In the genomic region with DNA sequence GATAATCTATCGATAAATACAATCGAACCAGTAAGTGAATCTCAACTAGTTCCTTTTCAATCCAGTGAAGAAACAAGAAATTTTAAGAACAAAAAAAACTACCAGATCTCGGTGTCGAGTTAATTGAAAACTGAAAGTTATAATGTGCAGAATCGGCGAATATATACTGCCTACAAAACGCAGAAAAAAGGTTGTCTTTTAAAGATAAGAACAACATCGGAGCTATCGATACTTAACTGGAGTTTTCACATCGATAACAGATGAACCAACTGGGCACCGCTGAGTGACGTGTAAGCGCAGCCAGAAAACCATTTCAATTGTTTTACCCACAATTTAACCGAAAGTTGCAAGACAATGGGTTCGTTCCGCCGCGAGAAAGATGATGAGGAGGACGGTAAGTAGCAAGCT, we compare ENCODE assay signal across 1 fruit fly cellular context.
TF ChIP-seq lines count a peak whose summit lies in the region.

A gene (plus strand): TSS at position 259 of the 408 bp plus-strand sequence.

TF ChIP-seq in whole organism, embryonic, 481 proteins besides CTCF, POLR2A, EP300 and RAD21 (continued from another document and continues in another):
- TF ChIP-seq pan (optimal IDR thresholded peaks at IDR 0.05; lab: Kevin White, UChicago) (no peak), pan (GFP tag; optimal IDR thresholded peaks at IDR 0.05 in 1 of 2, IDR thresholded peaks at IDR 0.05 in 1 of 2) (no peak), CG4328 (GFP tag; optimal IDR thresholded peaks at IDR 0.05; lab: Kevin White, UChicago) (no peak), wor (GFP tag; IDR thresholded peaks at IDR 0.05; lab: Robert Waterston, UW) (no peak), Tbp (GFP tag; optimal IDR thresholded peaks at IDR 0.05; lab: Kevin White, UChicago) (no peak), HmgD (GFP tag; optimal IDR thresholded peaks at IDR 0.05; lab: Kevin White, UChicago) (peak; percentile 17), CG10267 (tag; optimal IDR thresholded peaks at IDR 0.05; lab: Kevin White, UChicago) (no peak), crp (GFP tag; optimal IDR thresholded peaks at IDR 0.05; lab: Kevin White, UChicago) (no peak), kay (GFP tag; optimal IDR thresholded peaks at IDR 0.05; lab: Kevin White, UChicago) (peak; percentile 34), Dip3 (GFP tag; optimal IDR thresholded peaks at IDR 0.05; lab: Kevin White, UChicago) (no peak), HLH54F (GFP tag; optimal IDR thresholded peaks at IDR 0.05; lab: Kevin White, UChicago) (no peak), Bdp1 (GFP tag; optimal IDR thresholded peaks at IDR 0.05; lab: Kevin White, UChicago) (no peak), BtbVII (GFP tag; optimal IDR thresholded peaks at IDR 0.05; lab: Kevin White, UChicago) (no peak), Sox100B (GFP tag; optimal IDR thresholded peaks at IDR 0.05; lab: Kevin White, UChicago) (no peak), CG10209 (GFP tag; optimal IDR thresholded peaks at IDR 0.05; lab: Kevin White, UChicago) (no peak), CrebB (tag; optimal IDR thresholded peaks at IDR 0.05; lab: Kevin White, UChicago) (no peak), peb (GFP tag; IDR thresholded peaks at IDR 0.05; lab: Robert Waterston, UW) (no peak), CG17802 (tag; optimal IDR thresholded peaks at IDR 0.05; lab: Kevin White, UChicago) (no peak), fd64A (GFP tag; optimal IDR thresholded peaks at IDR 0.05; lab: Kevin White, UChicago) (no peak), Dfd (GFP tag; optimal IDR thresholded peaks at IDR 0.05; lab: Kevin White, UChicago) (no peak), Eip74EF (GFP tag; optimal IDR thresholded peaks at IDR 0.05; lab: Kevin White, UChicago) (no peak), Max (GFP tag; optimal IDR thresholded peaks at IDR 0.05; lab: Kevin White, UChicago) (no peak), Sry-δ (GFP tag; optimal IDR thresholded peaks at IDR 0.05; lab: Kevin White, UChicago) (peak; percentile 83), tna (GFP tag; IDR thresholded peaks at IDR 0.05; lab: Robert Waterston, UW; ENCODE audit: partially characterized antibody) (peak; percentile 91), usp (GFP tag; optimal IDR thresholded peaks at IDR 0.05; lab: Kevin White, UChicago) (no peak), bigmax (GFP tag; optimal IDR thresholded peaks at IDR 0.05; lab: Kevin White, UChicago) (no peak), dysf (GFP tag; IDR thresholded peaks at IDR 0.05; lab: Robert Waterston, UW) (no peak), wdn (GFP tag; IDR thresholded peaks at IDR 0.05; lab: Robert Waterston, UW) (no peak), Oaz (GFP tag; IDR thresholded peaks at IDR 0.05; lab: Robert Waterston, UW) (no peak), CG3065 (GFP tag; optimal IDR thresholded peaks at IDR 0.05; lab: Kevin White, UChicago) (no peak), unc-4 (GFP tag; IDR thresholded peaks at IDR 0.05; lab: Robert Waterston, UW; ENCODE audit: partially characterized antibody) (peak; percentile 94), CG14050 (GFP tag; IDR thresholded peaks at IDR 0.05; lab: Robert Waterston, UW) (no peak), CG11456 (GFP tag; IDR thresholded peaks at IDR 0.05; lab: Robert Waterston, UW) (no peak), CG7786 (GFP tag; optimal IDR thresholded peaks at IDR 0.05; lab: Kevin White, UChicago) (no peak), Bgb (GFP tag; IDR thresholded peaks at IDR 0.05; lab: Robert Waterston, UW; ENCODE audit: partially characterized antibody) (peak; percentile 85), org-1 (GFP tag; optimal IDR thresholded peaks at IDR 0.05; lab: Kevin White, UChicago) (no peak), CG6813 (GFP tag; optimal IDR thresholded peaks at IDR 0.05; lab: Kevin White, UChicago) (no peak), scrt (GFP tag; optimal IDR thresholded peaks at IDR 0.05; lab: Kevin White, UChicago) (no peak), CG10654 (GFP tag; optimal IDR thresholded peaks at IDR 0.05; lab: Kevin White, UChicago) (no peak), Sox102F (GFP tag; optimal IDR thresholded peaks at IDR 0.05; lab: Kevin White, UChicago) (no peak), CG18011 (GFP tag; optimal IDR thresholded peaks at IDR 0.05; lab: Kevin White, UChicago) (no peak), Mrtf (GFP tag; IDR thresholded peaks at IDR 0.05; lab: Robert Waterston, UW) (no peak), CG16815 (GFP tag; optimal IDR thresholded peaks at IDR 0.05; lab: Kevin White, UChicago) (no peak), Antp (GFP tag; optimal IDR thresholded peaks at IDR 0.05; lab: Kevin White, UChicago) (no peak), CG8290 (GFP tag; optimal IDR thresholded peaks at IDR 0.05; lab: Kevin White, UChicago) (peak; percentile 21), CG8290 (tag; optimal IDR thresholded peaks at IDR 0.05; lab: Kevin White, UChicago) (no peak), CG11560 (tag; IDR thresholded peaks at IDR 0.05; lab: Robert Waterston, UW) (no peak), tgo (GFP tag; IDR thresholded peaks at IDR 0.05; lab: Robert Waterston, UW) (no peak), dati (GFP tag; IDR thresholded peaks at IDR 0.05; lab: Robert Waterston, UW) (no peak), ind (GFP tag; optimal IDR thresholded peaks at IDR 0.05; lab: Kevin White, UChicago) (no peak), B-H2 (GFP tag; optimal IDR thresholded peaks at IDR 0.05; lab: Kevin White, UChicago) (no peak), CG12071 (GFP tag; optimal IDR thresholded peaks at IDR 0.05; lab: Kevin White, UChicago) (no peak), CG7745 (tag; optimal IDR thresholded peaks at IDR 0.05; lab: Kevin White, UChicago) (no peak), CG13894 (tag; optimal IDR thresholded peaks at IDR 0.05; lab: Kevin White, UChicago) (no peak), CG9797 (GFP tag; optimal IDR thresholded peaks at IDR 0.05; lab: Kevin White, UChicago) (no peak), CG6175 (GFP tag; IDR thresholded peaks at IDR 0.05; lab: Robert Waterston, UW) (no peak), CG8089 (GFP tag; optimal IDR thresholded peaks at IDR 0.05; lab: Kevin White, UChicago) (no peak), p53 (GFP tag; optimal IDR thresholded peaks at IDR 0.05; lab: Kevin White, UChicago) (peak; percentile 30), PHDP (tag; optimal IDR thresholded peaks at IDR 0.05; lab: Kevin White, UChicago) (no peak), tap (tag; optimal IDR thresholded peaks at IDR 0.05; lab: Kevin White, UChicago) (no peak), sens-2 (GFP tag; IDR thresholded peaks at IDR 0.05; lab: Robert Waterston, UW) (no peak), CG13296 (GFP tag; optimal IDR thresholded peaks at IDR 0.05; lab: Kevin White, UChicago) (no peak), CG1233 (GFP tag; optimal IDR thresholded peaks at IDR 0.05; lab: Kevin White, UChicago) (no peak), CG2875 (GFP tag; optimal IDR thresholded peaks at IDR 0.05; lab: Kevin White, UChicago) (no peak), CG4617 (GFP tag; optimal IDR thresholded peaks at IDR 0.05; lab: Kevin White, UChicago; ENCODE audit: borderline replicate concordance) (peak; percentile 42), tll (GFP tag; optimal IDR thresholded peaks at IDR 0.05; lab: Kevin White, UChicago) (no peak), nom (GFP tag; optimal IDR thresholded peaks at IDR 0.05; lab: Kevin White, UChicago) (no peak), Hr51 (GFP tag; optimal IDR thresholded peaks at IDR 0.05; lab: Kevin White, UChicago) (no peak), YL-1 (GFP tag; optimal IDR thresholded peaks at IDR 0.05; lab: Kevin White, UChicago) (peak; percentile 68), CG10366 (GFP tag; IDR thresholded peaks at IDR 0.05; lab: Robert Waterston, UW) (no peak), CG12104 (GFP tag; optimal IDR thresholded peaks at IDR 0.05; lab: Kevin White, UChicago) (no peak), CG11695 (GFP tag; IDR thresholded peaks at IDR 0.05; lab: Robert Waterston, UW) (no peak), CG16863 (GFP tag; optimal IDR thresholded peaks at IDR 0.05; lab: Kevin White, UChicago) (no peak), amos (GFP tag; IDR thresholded peaks at IDR 0.05; lab: Robert Waterston, UW; ENCODE audit: partially characterized antibody) (peak; percentile 73), ac (GFP tag; optimal IDR thresholded peaks at IDR 0.05; lab: Kevin White, UChicago) (no peak), pros (GFP tag; optimal IDR thresholded peaks at IDR 0.05; lab: Kevin White, UChicago) (no peak), stc (GFP tag; IDR thresholded peaks at IDR 0.05; lab: Robert Waterston, UW) (no peak), CG16779 (GFP tag; IDR thresholded peaks at IDR 0.05; lab: Robert Waterston, UW) (no peak), Lhr (GFP tag; optimal IDR thresholded peaks at IDR 0.05; lab: Kevin White, UChicago) (no peak), cg (GFP tag; optimal IDR thresholded peaks at IDR 0.05; lab: Kevin White, UChicago) (peak; percentile 25), Rx (GFP tag; IDR thresholded peaks at IDR 0.05; lab: Robert Waterston, UW) (no peak), ham (GFP tag; IDR thresholded peaks at IDR 0.05; lab: Robert Waterston, UW) (no peak), Hr78 (GFP tag; optimal IDR thresholded peaks at IDR 0.05; lab: Kevin White, UChicago) (no peak), z (GFP tag; IDR thresholded peaks at IDR 0.05; lab: Robert Waterston, UW) (no peak), oc (tag; optimal IDR thresholded peaks at IDR 0.05; lab: Kevin White, UChicago) (no peak), CG6254 (GFP tag; optimal IDR thresholded peaks at IDR 0.05; lab: Kevin White, UChicago) (no peak), TFAM (GFP tag; optimal IDR thresholded peaks at IDR 0.05; lab: Kevin White, UChicago) (no peak), CG1603 (tag; optimal IDR thresholded peaks at IDR 0.05; lab: Kevin White, UChicago) (no peak), sim (GFP tag; IDR thresholded peaks at IDR 0.05; lab: Robert Waterston, UW) (no peak), grn (GFP tag; optimal IDR thresholded peaks at IDR 0.05; lab: Kevin White, UChicago) (peak; percentile 75), ssp (GFP tag; IDR thresholded peaks at IDR 0.05; lab: Robert Waterston, UW) (no peak), Mad (GFP tag; optimal IDR thresholded peaks at IDR 0.05; lab: Kevin White, UChicago) (no peak), Lpt (GFP tag; optimal IDR thresholded peaks at IDR 0.05; lab: Kevin White, UChicago) (no peak), CG12155 (GFP tag; optimal IDR thresholded peaks at IDR 0.05; lab: Kevin White, UChicago) (no peak), CG5245 (GFP tag; optimal IDR thresholded peaks at IDR 0.05; lab: Kevin White, UChicago) (no peak), lov (optimal IDR thresholded peaks at IDR 0.05; lab: Kevin White, UChicago) (no peak), lov (GFP tag; IDR thresholded peaks at IDR 0.05; lab: Robert Waterston, UW) (no peak), knrl (GFP tag; IDR thresholded peaks at IDR 0.05; lab: Robert Waterston, UW; ENCODE audit: partially characterized antibody) (peak; percentile 90), CG7372 (GFP tag; IDR thresholded peaks at IDR 0.05; lab: Robert Waterston, UW) (no peak), trh (GFP tag; optimal IDR thresholded peaks at IDR 0.05; lab: Kevin White, UChicago) (no peak), bowl (GFP tag; IDR thresholded peaks at IDR 0.05; lab: Robert Waterston, UW) (no peak), kni (GFP tag; optimal IDR thresholded peaks at IDR 0.05; lab: Kevin White, UChicago) (no peak), CG31224 (GFP tag; IDR thresholded peaks at IDR 0.05; lab: Robert Waterston, UW) (no peak), Asciz (GFP tag; optimal IDR thresholded peaks at IDR 0.05; lab: Kevin White, UChicago) (no peak), bcd (GFP tag; optimal IDR thresholded peaks at IDR 0.05; lab: Kevin White, UChicago) (no peak), CG10979 (tag; optimal IDR thresholded peaks at IDR 0.05; lab: Kevin White, UChicago) (no peak), CG13624 (GFP tag; optimal IDR thresholded peaks at IDR 0.05; lab: Kevin White, UChicago) (peak; percentile 55), CG17361 (GFP tag; IDR thresholded peaks at IDR 0.05; lab: Robert Waterston, UW) (no peak; the same call in 2 of the 3 replicates), pzg (GFP tag; optimal IDR thresholded peaks at IDR 0.05; lab: Kevin White, UChicago) (peak; percentile 52), CG11696 (GFP tag; IDR thresholded peaks at IDR 0.05; lab: Robert Waterston, UW) (no peak), CG17385 (GFP tag; optimal IDR thresholded peaks at IDR 0.05; lab: Kevin White, UChicago) (no peak), lmd (GFP tag; IDR thresholded peaks at IDR 0.05; lab: Robert Waterston, UW) (no peak), NK7.1 (GFP tag; optimal IDR thresholded peaks at IDR 0.05; lab: Kevin White, UChicago) (no peak), bsh (GFP tag; optimal IDR thresholded peaks at IDR 0.05; lab: Kevin White, UChicago) (no peak), CG34376 (GFP tag; optimal IDR thresholded peaks at IDR 0.05; lab: Kevin White, UChicago) (no peak), chm (GFP tag; IDR thresholded peaks at IDR 0.05; lab: Robert Waterston, UW) (no peak), Ada2b (GFP tag; IDR thresholded peaks at IDR 0.05; lab: Robert Waterston, UW) (no peak), CG2712 (tag; optimal IDR thresholded peaks at IDR 0.05; lab: Kevin White, UChicago) (peak; percentile 36), CG6683 (GFP tag; optimal IDR thresholded peaks at IDR 0.05; lab: Kevin White, UChicago) (no peak), wek (GFP tag; optimal IDR thresholded peaks at IDR 0.05; lab: Kevin White, UChicago) (no peak), CG3163 (GFP tag; optimal IDR thresholded peaks at IDR 0.05; lab: Kevin White, UChicago) (no peak), CG14710 (tag; optimal IDR thresholded peaks at IDR 0.05; lab: Kevin White, UChicago) (peak; percentile 50), CG30431 (GFP tag; optimal IDR thresholded peaks at IDR 0.05; lab: Kevin White, UChicago) (no peak), her (GFP tag; optimal IDR thresholded peaks at IDR 0.05; lab: Kevin White, UChicago) (peak; percentile 15), CG31441 (GFP tag; IDR thresholded peaks at IDR 0.05; lab: Robert Waterston, UW) (no peak), Ets65A (GFP tag; lab: Kevin White, UChicago) (no peak), shn (GFP tag; optimal IDR thresholded peaks at IDR 0.05; lab: Kevin White, UChicago) (no peak), pb (GFP tag; optimal IDR thresholded peaks at IDR 0.05; lab: Kevin White, UChicago) (no peak), CG9609 (GFP tag; optimal IDR thresholded peaks at IDR 0.05; lab: Kevin White, UChicago) (no peak), Ptx1 (GFP tag; IDR thresholded peaks at IDR 0.05; lab: Robert Waterston, UW) (no peak), GATAe (GFP tag; conservative IDR thresholded peaks at IDR 0.05; lab: Robert Waterston, UW) (no peak), gsb (GFP tag; IDR thresholded peaks at IDR 0.05; lab: Robert Waterston, UW) (no peak), otp (GFP tag; IDR thresholded peaks at IDR 0.05; lab: Robert Waterston, UW) (no peak), lab (GFP tag; optimal IDR thresholded peaks at IDR 0.05; lab: Kevin White, UChicago) (no peak), CG1792 (GFP tag; optimal IDR thresholded peaks at IDR 0.05; lab: Kevin White, UChicago) (no peak), CHES-1-like (GFP tag; optimal IDR thresholded peaks at IDR 0.05; lab: Kevin White, UChicago) (no peak)
